Fruit fly (Drosophila melanogaster) whole organism, prepupa: ENCODE results near the gene APC7.

Source experiments
- Blimp-1 ChIP-seq: fragments of 200-800 bp; sonication (Bioruptor generic); optimal IDR thresholded peaks from 3 replicates; lab custom pipeline; 2017; ENCODE audit warnings: missing biosample characterization, missing genetic modification characterization, mild to moderate bottlenecking, moderate library complexity, missing genetic modification reagents
- CG10631 ChIP-seq: fragments of 200-800 bp; sonication (Bioruptor generic); optimal IDR thresholded peaks from 2 replicates; lab custom pipeline; 2016; ENCODE audit warnings: missing biosample characterization, missing genetic modification characterization
- CG10669 ChIP-seq: fragments of 200-800 bp; sonication (Bioruptor generic); optimal IDR thresholded peaks from 3 replicates; lab custom pipeline; 2018; ENCODE audit warnings: missing biosample characterization, mild to moderate bottlenecking, missing genetic modification characterization, moderate library complexity
- CG11294 ChIP-seq: fragments of 200-800 bp; sonication (Bioruptor generic); IDR thresholded peaks from 2 replicates; pipeline ENCODE4 v1.3.6; 2022; ENCODE audit warnings: missing biosample characterization, missing genetic modification characterization
- CG11762 ChIP-seq: fragments of 200-800 bp; sonication (Bioruptor generic); optimal IDR thresholded peaks from 3 replicates; lab custom pipeline; 2016; ENCODE audit warnings: missing biosample characterization, missing genetic modification characterization; ENCODE audit not compliant: insufficient read depth
- CG15336 ChIP-seq: fragments of 200-800 bp; sonication (Bioruptor generic); IDR thresholded peaks from 2 replicates; pipeline ENCODE4 v1.3.6; 2022; ENCODE audit warnings: missing biosample characterization, missing genetic modification characterization
- CG31627 ChIP-seq: fragments of 200-800 bp; sonication (Bioruptor generic); optimal IDR thresholded peaks from 3 replicates; lab custom pipeline; 2016; ENCODE audit warnings: missing biosample characterization, missing genetic modification characterization
- CG32006 ChIP-seq: fragments of 200-800 bp; sonication (Bioruptor generic); optimal IDR thresholded peaks from 3 replicates; lab custom pipeline; 2017; ENCODE audit warnings: missing biosample characterization, mild to moderate bottlenecking, missing genetic modification characterization
- CG34406 ChIP-seq: fragments of 200-800 bp; sonication (Bioruptor generic); optimal IDR thresholded peaks from 3 replicates; lab custom pipeline; 2016; ENCODE audit warnings: missing biosample characterization, missing genetic modification characterization
- CG4318 ChIP-seq: fragments of 200-800 bp; sonication (Bioruptor generic); optimal IDR thresholded peaks from 3 replicates; lab custom pipeline; 2017; ENCODE audit warnings: missing biosample characterization, mild to moderate bottlenecking, missing genetic modification characterization
- CG6276 ChIP-seq: fragments of 200-800 bp; sonication (Bioruptor generic); optimal IDR thresholded peaks from 2 replicates; lab custom pipeline; 2017; ENCODE audit warnings: missing biosample characterization, mild to moderate bottlenecking, missing genetic modification characterization
- CG6792 ChIP-seq: fragments of 200-800 bp; sonication (Bioruptor generic); optimal IDR thresholded peaks from 3 replicates; lab custom pipeline; 2016; ENCODE audit warnings: missing biosample characterization, missing genetic modification characterization
- CG6808 ChIP-seq: fragments of 200-800 bp; sonication (Bioruptor generic); optimal IDR thresholded peaks from 3 replicates; lab custom pipeline; 2017; ENCODE audit warnings: missing biosample characterization, missing genetic modification characterization, mild to moderate bottlenecking, moderate library complexity, missing genetic modification reagents
- CG6854 ChIP-seq: fragments of 200-800 bp; sonication (Bioruptor generic); optimal IDR thresholded peaks from 2 replicates; lab custom pipeline; 2017; ENCODE audit warnings: missing biosample characterization, mild to moderate bottlenecking, missing genetic modification characterization
- CG7368 ChIP-seq: fragments of 200-800 bp; sonication (Bioruptor generic); optimal IDR thresholded peaks from 3 replicates; lab custom pipeline; 2016; ENCODE audit warnings: missing biosample characterization, missing genetic modification characterization
- CG8119 ChIP-seq: fragments of 200-800 bp; sonication (Bioruptor generic); IDR thresholded peaks from 3 replicates; pipeline ENCODE4 v1.3.6; 2022; ENCODE audit warnings: missing biosample characterization, missing genetic modification characterization
- CG8319 ChIP-seq: fragments of 200-800 bp; sonication (Bioruptor generic); optimal IDR thresholded peaks from 3 replicates; lab custom pipeline; 2016; ENCODE audit warnings: missing biosample characterization, missing genetic modification characterization
- CG8632 ChIP-seq: fragments of 200-800 bp; sonication (Bioruptor generic); optimal IDR thresholded peaks from 3 replicates; lab custom pipeline; 2016; ENCODE audit warnings: missing biosample characterization, missing genetic modification characterization
- CG9139 ChIP-seq: fragments of 200-800 bp; sonication (Bioruptor generic); optimal IDR thresholded peaks from 3 replicates; lab custom pipeline; 2017; ENCODE audit warnings: missing biosample characterization, mild to moderate bottlenecking, missing genetic modification characterization
- Eip75B ChIP-seq: fragments of 200-800 bp; sonication (Bioruptor generic); optimal IDR thresholded peaks from 3 replicates; lab custom pipeline; 2016; ENCODE audit warnings: missing biosample characterization, missing genetic modification characterization
- Eip78C ChIP-seq: fragments of 200-800 bp; sonication (Bioruptor generic); peaks from one replicate; lab custom pipeline; 2016; ENCODE audit warnings: missing biosample characterization, missing genetic modification characterization
- Ets21C ChIP-seq: fragments of 200-800 bp; sonication (Bioruptor generic); optimal IDR thresholded peaks from 3 replicates; lab custom pipeline; 2016; ENCODE audit warnings: missing biosample characterization, missing genetic modification characterization
- Hr39 ChIP-seq: fragments of 200-800 bp; sonication (Bioruptor generic); optimal IDR thresholded peaks from 2 replicates; lab custom pipeline; 2016; ENCODE audit warnings: missing biosample characterization, missing genetic modification characterization
- Hr4 ChIP-seq: fragments of 200-800 bp; sonication (Bioruptor generic); optimal IDR thresholded peaks from 3 replicates; lab custom pipeline; 2016; ENCODE audit warnings: missing biosample characterization, missing genetic modification characterization
- Lpt ChIP-seq: fragments of 200-800 bp; sonication (Bioruptor generic); optimal IDR thresholded peaks from 3 replicates; lab custom pipeline; 2016; ENCODE audit warnings: missing biosample characterization, missing genetic modification characterization
- Met ChIP-seq: fragments of 200-800 bp; sonication (Bioruptor generic); optimal IDR thresholded peaks from 3 replicates; lab custom pipeline; 2016; ENCODE audit warnings: missing biosample characterization, missing genetic modification characterization
- OdsH ChIP-seq: fragments of 200-800 bp; sonication (Bioruptor generic); optimal IDR thresholded peaks from 3 replicates; lab custom pipeline; 2016; ENCODE audit warnings: missing biosample characterization, missing genetic modification characterization
- Smox ChIP-seq: fragments of 200-800 bp; sonication (Bioruptor generic); optimal IDR thresholded peaks from 3 replicates; lab custom pipeline; 2016; ENCODE audit warnings: missing biosample characterization, missing genetic modification characterization
- Sox15 ChIP-seq: fragments of 200-800 bp; sonication (Bioruptor generic); optimal IDR thresholded peaks from 3 replicates; lab custom pipeline; 2016; ENCODE audit warnings: missing biosample characterization, missing genetic modification characterization
- achi ChIP-seq: fragments of 200-800 bp; sonication (Bioruptor generic); optimal IDR thresholded peaks from 3 replicates; lab custom pipeline; 2016; ENCODE audit warnings: missing biosample characterization, missing genetic modification characterization
- cyc ChIP-seq: fragments of 200-800 bp; sonication (Bioruptor generic); optimal IDR thresholded peaks from 3 replicates; lab custom pipeline; 2016; ENCODE audit warnings: missing biosample characterization, missing genetic modification characterization
- dac ChIP-seq: fragments of 200-800 bp; sonication (Bioruptor generic); optimal IDR thresholded peaks from 2 replicates; lab custom pipeline; 2017; ENCODE audit warnings: missing biosample characterization, mild to moderate bottlenecking, missing genetic modification characterization
- eg ChIP-seq: fragments of 200-800 bp; sonication (Bioruptor generic); IDR thresholded peaks from 3 replicates; pipeline ENCODE4 v1.3.6; 2022; ENCODE audit warnings: missing biosample characterization, missing genetic modification characterization
- esn ChIP-seq: fragments of 200-800 bp; sonication (Bioruptor generic); optimal IDR thresholded peaks from 2 replicates; lab custom pipeline; 2016; ENCODE audit warnings: missing biosample characterization, mild to moderate bottlenecking, missing genetic modification characterization, moderate library complexity
- fd59A ChIP-seq: fragments of 200-800 bp; sonication (Bioruptor generic); optimal IDR thresholded peaks from 2 replicates; lab custom pipeline; 2017; ENCODE audit warnings: missing biosample characterization, mild to moderate bottlenecking, missing genetic modification characterization, missing genetic modification reagents
- fd85E ChIP-seq: fragments of 200-800 bp; sonication (Bioruptor generic); optimal IDR thresholded peaks from 3 replicates; lab custom pipeline; 2016; ENCODE audit warnings: missing biosample characterization, missing genetic modification characterization
- fkh ChIP-seq: fragments of 200-800 bp; sonication (Bioruptor generic); optimal IDR thresholded peaks from 3 replicates; lab custom pipeline; 2017; ENCODE audit warnings: missing biosample characterization, mild to moderate bottlenecking, missing genetic modification characterization, moderate library complexity
- lz ChIP-seq: fragments of 200-800 bp; sonication (Bioruptor generic); optimal IDR thresholded peaks from 3 replicates; lab custom pipeline; 2016; ENCODE audit warnings: missing biosample characterization, missing genetic modification characterization
- net ChIP-seq: fragments of 200-800 bp; sonication (Bioruptor generic); optimal IDR thresholded peaks from 3 replicates; lab custom pipeline; 2016; ENCODE audit warnings: missing biosample characterization, missing genetic modification characterization
- pdm3 ChIP-seq: fragments of 200-800 bp; sonication (Bioruptor generic); optimal IDR thresholded peaks from 3 replicates; lab custom pipeline; 2016; ENCODE audit warnings: missing biosample characterization, missing genetic modification characterization
- salr ChIP-seq, 2 experiments: fragments of 200-800 bp; sonication (Bioruptor generic); optimal IDR thresholded peaks; 3 replicates each; lab custom pipeline; 2016 to 2018; ENCODE audit warnings: missing biosample characterization in 2 of 2, missing genetic modification characterization in 2 of 2, mild to moderate bottlenecking in 1 of 2
- spab ChIP-seq: fragments of 200-800 bp; sonication (Bioruptor generic); optimal IDR thresholded peaks from 2 replicates; lab custom pipeline; 2017; ENCODE audit warnings: missing biosample characterization, mild to moderate bottlenecking, missing genetic modification characterization, missing genetic modification reagents
- topi ChIP-seq: fragments of 200-800 bp; sonication (Bioruptor generic); optimal IDR thresholded peaks from 3 replicates; lab custom pipeline; 2016; ENCODE audit warnings: missing biosample characterization, missing genetic modification characterization
- vri ChIP-seq: fragments of 200-800 bp; sonication (Bioruptor generic); optimal IDR thresholded peaks from 3 replicates; lab custom pipeline; 2016; ENCODE audit warnings: missing biosample characterization, mild to moderate bottlenecking, missing genetic modification characterization

The APC7 gene

DNA sequence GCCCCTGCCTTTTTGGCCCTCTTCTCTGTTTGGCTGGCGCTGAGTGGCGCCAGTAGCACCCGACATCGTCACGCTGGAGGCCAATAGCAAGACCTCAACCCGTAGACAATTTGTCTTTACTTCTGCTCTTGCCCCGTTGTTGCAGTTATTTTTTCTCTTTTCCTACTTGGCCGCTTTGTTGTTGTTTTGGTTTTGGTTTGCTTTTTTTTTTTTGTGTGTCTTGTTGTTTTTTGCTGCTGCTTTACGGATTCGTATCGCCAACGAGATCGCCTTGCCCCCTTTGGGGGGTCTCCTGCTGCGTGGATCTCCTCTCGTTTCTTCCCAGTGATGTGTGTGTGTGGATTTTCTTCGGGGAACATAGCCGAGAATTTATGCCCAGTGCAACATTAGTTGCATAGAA, 35.0 kb downstream of the APC7 start (continued):
- TF ChIP-seq CG32006 (GFP tag; lab: Kevin White, UChicago) (peak; percentile 46), fd59A (no peak), achi (GFP tag; lab: Kevin White, UChicago) (peak; percentile 29), CG31627 (GFP tag; lab: Kevin White, UChicago) (no peak), Hr4 (GFP tag; lab: Kevin White, UChicago) (no peak), CG6854 (GFP tag; lab: Kevin White, UChicago) (no peak), Blimp-1 (no peak), pdm3 (peak; percentile 8), CG8319 (no peak), salr (GFP tag; optimal IDR thresholded peaks at IDR 0.05; lab: Kevin White, UChicago) (peak in 1 of 2 experiments; percentile 64), Lpt (peak; percentile 73), CG15336 (GFP tag; lab: Robert Waterston, UW) (peak; percentile 75), CG6792 (GFP tag; lab: Kevin White, UChicago) (no peak), spab (peak; percentile 5), CG11762 (GFP tag; lab: Kevin White, UChicago) (no peak), Smox (GFP tag; lab: Kevin White, UChicago) (no peak), cyc (GFP tag; lab: Kevin White, UChicago) (no peak), dac (GFP tag; lab: Kevin White, UChicago) (peak; percentile 2), net (GFP tag; lab: Kevin White, UChicago) (peak; percentile 45), OdsH (GFP tag; lab: Kevin White, UChicago) (no peak)

DNA sequence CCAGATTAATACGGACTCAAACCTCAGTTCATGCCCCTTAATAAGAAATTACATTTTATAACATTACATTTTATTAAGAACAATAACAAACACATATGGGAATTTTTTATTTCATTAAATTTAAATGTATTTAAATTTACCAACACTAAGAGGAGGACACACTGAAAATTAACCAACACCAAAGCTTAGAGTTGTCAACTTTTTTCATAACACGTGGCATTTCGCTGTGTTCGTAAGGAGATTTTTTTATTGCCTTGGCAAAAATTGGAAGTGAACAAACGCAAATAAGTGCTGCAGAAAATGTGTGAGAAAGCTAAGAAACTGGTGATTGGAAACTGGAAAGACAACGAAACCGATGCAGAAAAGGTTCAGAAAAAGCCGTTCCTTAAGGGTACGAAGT, 36.8 kb downstream of the APC7 start, which contains the start of gene CG14443:
Gene CG14443 (plus strand): TSS at position 301 of the 400 bp plus-strand sequence.
- TF ChIP-seq Hr39 (no peak), CG31627 (GFP tag; lab: Kevin White, UChicago) (no peak), pdm3 (no peak), CG10669 (no peak), net (GFP tag; lab: Kevin White, UChicago) (no peak), fd59A (no peak), CG11762 (GFP tag; lab: Kevin White, UChicago) (no peak), Sox15 (GFP tag; lab: Kevin White, UChicago) (no peak)

DNA sequence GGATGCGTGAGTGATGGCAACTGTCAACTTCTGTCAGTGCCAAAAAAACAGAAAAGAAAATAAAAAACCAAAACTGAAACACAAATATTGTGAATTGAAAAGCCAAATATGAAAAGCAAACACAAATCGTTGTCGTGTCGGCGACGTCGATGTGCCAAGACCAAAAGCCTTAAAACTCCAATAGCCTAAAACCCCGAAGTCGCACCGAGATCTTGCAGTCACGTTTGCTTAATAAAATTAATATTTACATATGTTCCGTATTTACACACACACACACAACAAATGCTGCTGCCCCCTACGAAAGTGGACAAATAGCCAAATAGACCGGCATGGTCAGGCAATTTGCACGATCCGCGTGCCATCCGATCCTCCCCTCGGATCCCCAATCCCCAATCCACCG, 41.2 kb downstream of the APC7 start:
- TF ChIP-seq fkh (GFP tag; lab: Kevin White, UChicago), result peak; percentile 75
- no peak for TF ChIP-seq CG6792 (GFP tag; lab: Kevin White, UChicago)

DNA sequence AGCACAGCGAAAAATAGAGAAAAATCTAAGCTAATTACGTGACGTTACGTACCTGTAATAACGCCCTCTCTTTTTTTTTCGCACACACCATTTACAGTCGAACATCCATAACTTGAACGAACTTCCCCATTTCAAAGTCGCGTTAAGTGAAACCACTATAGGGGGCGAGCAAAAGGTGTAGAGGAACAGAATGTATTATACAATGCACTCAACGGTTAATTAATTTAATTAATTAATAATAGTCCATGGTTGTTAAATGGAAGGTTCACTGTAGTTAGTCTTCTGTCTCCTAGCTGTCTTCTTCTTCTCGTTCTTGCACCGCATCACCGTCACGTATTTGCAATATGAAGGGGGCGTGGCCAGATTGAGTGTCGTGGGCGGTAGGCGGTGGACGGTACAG, 44.7 kb downstream of the APC7 start:
- TF ChIP-seq Hr4 (GFP tag; lab: Kevin White, UChicago), result peak; percentile 72
- no peak for TF ChIP-seq CG8319
- TF ChIP-seq Eip75B (GFP tag; lab: Kevin White, UChicago), result peak; percentile 50
- TF ChIP-seq salr (GFP tag; optimal IDR thresholded peaks at IDR 0.05; lab: Kevin White, UChicago), result peak in 1 of 2 experiments; percentile 29
- no peak for TF ChIP-seq CG6808 (GFP tag; lab: Kevin White, UChicago)
- TF ChIP-seq vri (GFP tag; lab: Kevin White, UChicago), result no peak
- TF ChIP-seq esn (GFP tag; lab: Kevin White, UChicago), result peak; percentile 18
- no peak for TF ChIP-seq Ets21C (GFP tag; lab: Kevin White, UChicago)
- peak; percentile 53; the same call in 1 of the 3 replicates for TF ChIP-seq CG8119 (GFP tag; lab: Robert Waterston, UW)
- peak; percentile 5 for TF ChIP-seq CG7368 (GFP tag; lab: Kevin White, UChicago)
- TF ChIP-seq spab, result no peak
- no peak for TF ChIP-seq fd85E (GFP tag; lab: Kevin White, UChicago)
- TF ChIP-seq CG6792 (GFP tag; lab: Kevin White, UChicago), result peak; percentile 10
- TF ChIP-seq eg, result peak; percentile 72; the same call in 2 of the 3 replicates
- TF ChIP-seq Lpt, result no peak
- peak; percentile 24; the same call in 1 of the 2 replicates for TF ChIP-seq CG11294 (GFP tag; lab: Robert Waterston, UW)
- no peak for TF ChIP-seq CG10669
- no peak for TF ChIP-seq Smox (GFP tag; lab: Kevin White, UChicago)
- no peak for TF ChIP-seq CG34406 (GFP tag; lab: Kevin White, UChicago)
- TF ChIP-seq dac (GFP tag; lab: Kevin White, UChicago), result peak; percentile 11
- TF ChIP-seq CG9139 (GFP tag; lab: Kevin White, UChicago), result no peak
- TF ChIP-seq CG4318 (GFP tag; lab: Kevin White, UChicago), result peak; percentile 38
- TF ChIP-seq OdsH (GFP tag; lab: Kevin White, UChicago), result peak; percentile 41
- no peak for TF ChIP-seq Sox15 (GFP tag; lab: Kevin White, UChicago)
- TF ChIP-seq CG8632 (GFP tag; lab: Kevin White, UChicago), result no peak
- peak; percentile 6 for TF ChIP-seq topi
- peak; percentile 19 for TF ChIP-seq CG10631 (GFP tag; lab: Kevin White, UChicago)
- peak; percentile 29 for TF ChIP-seq CG6276 (GFP tag; lab: Kevin White, UChicago)
- no peak for TF ChIP-seq CG6854 (GFP tag; lab: Kevin White, UChicago)
- peak; percentile 72 for TF ChIP-seq Eip78C (GFP tag; lab: Kevin White, UChicago)
- peak; percentile 26 for TF ChIP-seq Met (GFP tag; lab: Kevin White, UChicago)
- peak; percentile 44 for TF ChIP-seq lz (GFP tag; lab: Kevin White, UChicago)
- no peak for TF ChIP-seq CG31627 (GFP tag; lab: Kevin White, UChicago)
